Worm (Caenorhabditis elegans): ENCODE results near the gene ZK632.4.

Gene ZK632.4

DNA sequence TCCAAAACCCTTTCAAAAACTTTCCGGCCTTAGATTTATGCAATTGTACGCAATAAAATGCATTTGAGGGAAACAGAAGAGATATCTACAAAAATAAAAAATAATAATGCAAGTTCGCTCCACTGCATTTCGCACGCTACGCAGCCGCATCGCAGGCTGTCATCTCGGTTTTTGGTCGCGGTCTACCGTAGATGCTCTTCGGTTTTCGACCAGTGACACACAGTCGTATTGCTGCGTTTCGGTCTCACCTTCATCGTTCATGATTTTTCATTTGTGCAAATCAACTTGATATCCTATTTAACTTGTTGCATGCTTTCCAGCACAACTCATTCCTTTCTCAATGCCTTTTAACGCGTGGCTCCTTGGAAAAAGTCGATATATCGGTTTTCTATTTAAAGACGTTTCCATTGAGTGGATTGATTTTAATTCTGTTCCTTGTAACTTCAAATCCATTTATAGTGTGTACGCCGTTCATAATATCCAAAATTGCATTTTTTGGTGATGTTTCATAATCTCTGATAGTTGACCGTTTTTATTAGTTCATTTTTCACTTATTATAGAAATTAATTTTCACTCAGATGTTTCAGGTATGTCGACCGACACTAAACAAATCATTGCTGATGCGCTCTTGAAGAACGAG, 26.5 kb downstream of the ZK632.4 start, which contains the start of gene vha-1:
Gene vha-1, plus strand, starts transcription at position 590 of the 640 bp plus-strand sequence.
- TF ChIP-seq C34B4.2 (tag; optimal IDR thresholded peaks at IDR 0.05) (no peak), nhr-71 (tag; optimal IDR thresholded peaks at IDR 0.05) (peak; percentile 90), nhr-237 (tag; optimal IDR thresholded peaks at IDR 0.05) (peak; percentile 84), tlp-1 (tag; optimal IDR thresholded peaks at IDR 0.05) (no peak), mdl-1 (tag; optimal IDR thresholded peaks at IDR 0.05) (peak in 1 of 2 experiments; percentile 81), egl-27 (tag; optimal IDR thresholded peaks at IDR 0.05) (no peak), ets-5 (GFP tag; IDR thresholded peaks at IDR 0.05) (no peak), hlh-4 (tag; optimal IDR thresholded peaks at IDR 0.05) (no peak), nhr-19 (GFP tag; conservative IDR thresholded peaks at IDR 0.05) (peak; percentile 53), fkh-8 (tag; optimal IDR thresholded peaks at IDR 0.05) (peak; percentile 77), F16B12.6 (tag; optimal IDR thresholded peaks at IDR 0.05) (peak; percentile 64), unc-98 (GFP tag; IDR thresholded peaks at IDR 0.05) (no peak), lin-14 (GFP tag; optimal IDR thresholded peaks at IDR 0.05) (peak; percentile 93), lin-15B (tag; optimal IDR thresholded peaks at IDR 0.05) (peak; percentile 95), lin-39 (tag; optimal IDR thresholded peaks at IDR 0.05) (no peak), pqm-1 (tag; optimal IDR thresholded peaks at IDR 0.05) (no peak), ceh-8 (GFP tag; optimal IDR thresholded peaks at IDR 0.05) (no peak), ztf-11 (tag; optimal IDR thresholded peaks at IDR 0.05) (peak in 1 of 2 experiments; percentile 18), C16A3.4 (tag; optimal IDR thresholded peaks at IDR 0.05) (peak; percentile 91), vab-15 (tag; optimal IDR thresholded peaks at IDR 0.05) (peak; percentile 24), nhr-76 (tag; optimal IDR thresholded peaks at IDR 0.05) (no peak), tbx-2 (tag; optimal IDR thresholded peaks at IDR 0.05) (peak; percentile 81), mep-1 (tag; optimal IDR thresholded peaks at IDR 0.05) (peak; percentile 87), skn-1 (tag; optimal IDR thresholded peaks at IDR 0.05) (peak; percentile 91), unc-86 (tag; optimal IDR thresholded peaks at IDR 0.05) (peak; percentile 55), nhr-28 (tag; optimal IDR thresholded peaks at IDR 0.05) (no peak), lin-13 (GFP tag; optimal IDR thresholded peaks at IDR 0.05) (peak; percentile 83), C04F5.9 (tag; optimal IDR thresholded peaks at IDR 0.05) (no peak), lir-3 (tag; optimal IDR thresholded peaks at IDR 0.05; ENCODE audit: poor library complexity) (peak; percentile 34), irx-1 (tag; optimal IDR thresholded peaks at IDR 0.05) (no peak), sup-37 (GFP tag; optimal IDR thresholded peaks at IDR 0.05) (no peak), pag-3 (tag; optimal IDR thresholded peaks at IDR 0.05; ENCODE audit: borderline replicate concordance, insufficient read depth) (no peak), aly-2 (tag; optimal IDR thresholded peaks at IDR 0.05) (peak; percentile 25), isw-1 (GFP tag; IDR thresholded peaks at IDR 0.05) (peak; percentile 73), zip-4 (GFP tag; optimal IDR thresholded peaks at IDR 0.05) (no peak), mab-9 (GFP tag; IDR thresholded peaks at IDR 0.05) (no peak), unc-30 (tag; optimal IDR thresholded peaks at IDR 0.05) (no peak), efl-3 (GFP tag; optimal IDR thresholded peaks at IDR 0.05) (no peak), nhr-12 (tag; optimal IDR thresholded peaks at IDR 0.05) (no peak), ztf-4 (tag; optimal IDR thresholded peaks at IDR 0.05) (no peak), blmp-1 (tag; optimal IDR thresholded peaks at IDR 0.05) (peak; percentile 57), mef-2 (tag; optimal IDR thresholded peaks at IDR 0.05) (no peak), ceh-82 (tag; optimal IDR thresholded peaks at IDR 0.05) (peak; percentile 74 to 95 (median 83)), zag-1 (tag; optimal IDR thresholded peaks at IDR 0.05) (no peak), dpl-1 (GFP tag; optimal IDR thresholded peaks at IDR 0.05) (peak; percentile 76 to 82 (median 80)), Y116A8C.19 (tag; optimal IDR thresholded peaks at IDR 0.05; ENCODE audit: borderline replicate concordance) (no peak), hpl-2 (GFP tag; optimal IDR thresholded peaks at IDR 0.05) (peak; percentile 41), jun-1 (tag; optimal IDR thresholded peaks at IDR 0.05) (peak; percentile 66), ama-1 (optimal IDR thresholded peaks at IDR 0.05) (peak; percentile 56), elt-2 (tag; optimal IDR thresholded peaks at IDR 0.05) (no peak), alr-1 (tag; optimal IDR thresholded peaks at IDR 0.05; ENCODE audit: borderline replicate concordance) (no peak), fos-1 (tag; optimal IDR thresholded peaks at IDR 0.05) (peak; percentile 61)

Data from whole organism, L1 larva.